Worm (Caenorhabditis elegans) whole organism, L3 larva: Measurements from ENCODE around the gene nhr-242.

Experiments
- mml-1 ChIP-seq: fragments of 150-350 bp; sonication (generic microtip); optimal IDR thresholded peaks from 3 replicates; lab custom pipeline; 2014; ENCODE audit warnings: missing biosample characterization, missing genetic modification characterization
- nhr-12 ChIP-seq: fragments of 150-350 bp; optimal IDR thresholded peaks from 2 replicates; lab custom pipeline; 2014; ENCODE audit warnings: missing biosample characterization, missing genetic modification characterization
- nhr-67 ChIP-seq: fragments of 150-350 bp; optimal IDR thresholded peaks from 2 replicates; lab custom pipeline; 2014; ENCODE audit warnings: missing biosample characterization, missing genetic modification characterization
- nhr-77 ChIP-seq: fragments of 150-350 bp; optimal IDR thresholded peaks from 2 replicates; lab custom pipeline; 2014; ENCODE audit warnings: missing biosample characterization, missing genetic modification characterization
- sea-2 ChIP-seq: fragments of 150-350 bp; sonication (generic microtip); optimal IDR thresholded peaks from 4 replicates; lab custom pipeline; 2014; ENCODE audit warnings: missing biosample characterization, missing genetic modification reagents, missing genetic modification characterization
- snpc-4 ChIP-seq: fragments of 150-350 bp; optimal IDR thresholded peaks from 2 replicates; lab custom pipeline; 2014; ENCODE audit warnings: missing biosample characterization, missing genetic modification characterization
- unc-62 ChIP-seq: fragments of 150-350 bp; sonication (generic microtip); optimal IDR thresholded peaks from 4 replicates; lab custom pipeline; 2014; ENCODE audit warnings: missing biosample characterization, missing genetic modification reagents, missing genetic modification characterization

DNA sequence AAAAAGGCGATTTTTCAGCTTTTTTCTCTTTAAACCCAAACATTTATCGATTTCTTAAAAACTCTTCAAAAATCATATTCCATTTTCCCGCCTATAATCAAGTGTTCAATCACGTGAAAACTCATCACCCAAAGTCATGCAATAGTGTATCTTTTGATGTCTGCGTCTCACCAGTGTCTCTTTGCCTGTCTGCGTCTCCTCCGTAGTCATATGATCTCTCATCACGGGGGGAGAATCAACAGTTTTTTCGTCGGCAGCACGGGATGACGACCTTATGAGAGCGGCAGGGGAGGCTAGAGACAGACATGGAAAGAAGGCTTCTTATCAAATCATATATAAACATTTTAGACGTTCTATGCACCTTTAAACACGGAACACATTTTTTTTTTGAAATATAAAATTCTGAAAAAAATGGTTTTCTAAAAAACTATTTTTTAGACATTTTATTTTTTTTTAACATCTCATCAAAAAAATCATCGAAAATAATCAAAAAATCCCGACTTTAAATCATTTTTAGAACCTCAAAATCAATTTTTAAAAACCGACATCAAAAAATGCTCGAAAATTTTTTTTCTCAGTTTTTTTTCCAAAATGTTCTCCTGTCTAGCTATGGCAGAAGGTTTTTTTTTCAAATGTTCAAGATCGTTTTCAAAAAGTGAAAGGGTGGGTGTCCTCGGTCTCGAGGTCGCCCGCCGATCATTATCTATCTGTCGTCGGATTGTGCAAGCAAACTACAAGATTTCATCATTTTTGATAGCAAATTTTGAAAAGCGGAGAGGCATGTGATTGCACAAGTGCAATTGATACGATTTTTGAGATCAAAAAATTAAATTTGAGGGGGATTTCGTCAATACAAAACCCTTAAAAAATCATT is 20.8 kb upstream of the nhr-242 start:
- TF ChIP-seq snpc-4 (tag; lab: Kevin White, UChicago), result peak; percentile 84
- peak; percentile 22 for TF ChIP-seq sea-2 (GFP tag; lab: Kevin White, UChicago)
- TF ChIP-seq mml-1 (tag; lab: Kevin White, UChicago), result peak; percentile 86
- no peak for TF ChIP-seq nhr-12
- no peak for TF ChIP-seq nhr-67 (tag; lab: Kevin White, UChicago)
- TF ChIP-seq unc-62 (GFP tag; lab: Kevin White, UChicago), result peak; percentile 86
- peak; percentile 70 for TF ChIP-seq nhr-77 (tag; lab: Kevin White, UChicago)
